Worm (Caenorhabditis elegans): ENCODE data around the gene Y39A3A.4.

Y39A3A.4 gene

ce11 chrIII:2111376-2111775 is 35.0 kb upstream of the Y39A3A.4 start (continued):
- TF ChIP-seq gei-17 (GFP tag; optimal IDR thresholded peaks at IDR 0.05): no peak
- peak; percentile 41; the same call in 1 of the 2 replicates for TF ChIP-seq F33H1.4 (GFP tag; IDR thresholded peaks at IDR 0.05)
- no peak for TF ChIP-seq snpc-4 (GFP tag; optimal IDR thresholded peaks at IDR 0.05)
- TF ChIP-seq snpc-4 (tag; optimal IDR thresholded peaks at IDR 0.05): no peak

- TF ChIP-seq ztf-3 (GFP tag; optimal IDR thresholded peaks at IDR 0.05) (no peak), bed-1 (GFP tag; IDR thresholded peaks at IDR 0.05) (no peak), ceh-79 (tag; optimal IDR thresholded peaks at IDR 0.05) (no peak), snpc-1.1 (tag; optimal IDR thresholded peaks at IDR 0.05; ENCODE audit: insufficient read depth) (no peak), lin-26 (GFP tag; IDR thresholded peaks at IDR 0.05) (no peak), lsy-27 (tag; optimal IDR thresholded peaks at IDR 0.05; ENCODE audit: borderline replicate concordance, insufficient read depth) (no peak), snpc-1.3 (tag; optimal IDR thresholded peaks at IDR 0.05; ENCODE audit: insufficient read depth) (no peak), ztf-18 (tag; optimal IDR thresholded peaks at IDR 0.05) (no peak), xnd-1 (tag; optimal IDR thresholded peaks at IDR 0.05) (no peak)
Measured at ce11 chrIII:2110249-2110648, 33.9 kb upstream of the Y39A3A.4 start, which contains the start of gene Y48G9A.7. TSS of gene Y48G9A.7 (plus strand) at chrIII:2110549.

- peak; percentile 80 for TF ChIP-seq zfh-2 (GFP tag; conservative IDR thresholded peaks at IDR 0.05)
- no peak for TF ChIP-seq efl-1 (GFP tag; optimal IDR thresholded peaks at IDR 0.05)
- TF ChIP-seq egrh-3 (GFP tag; IDR thresholded peaks at IDR 0.05): peak; percentile 15; the same call in 1 of the 2 replicates
Measured at ce11 chrIII:2105935-2106334, 29.5 kb upstream of the Y39A3A.4 start.

ce11 chrIII:2101895-2102345 is 25.5 kb upstream of the Y39A3A.4 start, which contains the start of gene ppk-2:
TSS of gene ppk-2 (plus strand) at chrIII:2102295.
- TF ChIP-seq chd-7 (tag; optimal IDR thresholded peaks at IDR 0.05) (no peak), hmg-1.2 (GFP tag; IDR thresholded peaks at IDR 0.05) (no peak), xnd-1 (tag; optimal IDR thresholded peaks at IDR 0.05) (peak; percentile 93), F33H1.4 (GFP tag; IDR thresholded peaks at IDR 0.05) (peak; percentile 96), F37B4.10 (GFP tag; IDR thresholded peaks at IDR 0.05) (no peak), K11D2.4 (GFP tag; IDR thresholded peaks at IDR 0.05) (no peak), B0019.2 (GFP tag; conservative IDR thresholded peaks at IDR 0.05) (no peak), Y95B8A.8 (GFP tag; IDR thresholded peaks at IDR 0.05) (no peak), efl-1 (GFP tag; optimal IDR thresholded peaks at IDR 0.05) (peak; percentile 47), somi-1 (GFP tag; optimal IDR thresholded peaks at IDR 0.05) (no peak), zim-3 (tag; optimal IDR thresholded peaks at IDR 0.05) (no peak), F49E8.2 (tag; optimal IDR thresholded peaks at IDR 0.05; ENCODE audit: insufficient read depth) (peak; percentile 17), ceh-91 (GFP tag; IDR thresholded peaks at IDR 0.05) (peak; percentile 34; the same call in 1 of the 2 replicates), dpff-1 (tag; optimal IDR thresholded peaks at IDR 0.05) (no peak), hlh-12 (tag; optimal IDR thresholded peaks at IDR 0.05) (no peak), B0261.1 (tag; optimal IDR thresholded peaks at IDR 0.05) (no peak), madf-6 (GFP tag; IDR thresholded peaks at IDR 0.05) (peak; percentile 96), Y67H2A.10 (GFP tag; conservative IDR thresholded peaks at IDR 0.05) (no peak), ceh-27 (GFP tag; optimal IDR thresholded peaks at IDR 0.05) (no peak), lin-54 (GFP tag; optimal IDR thresholded peaks at IDR 0.05) (peak; percentile 59), B0336.3 (GFP tag; IDR thresholded peaks at IDR 0.05) (no peak), athp-1 (tag; optimal IDR thresholded peaks at IDR 0.05) (no peak), F22D6.2 (tag; optimal IDR thresholded peaks at IDR 0.05) (no peak), ztf-18 (tag; optimal IDR thresholded peaks at IDR 0.05) (no peak), lag-1 (GFP tag; IDR thresholded peaks at IDR 0.05) (no peak), ceh-100 (GFP tag; IDR thresholded peaks at IDR 0.05) (no peak), lsl-1 (GFP tag; optimal IDR thresholded peaks at IDR 0.05) (peak; percentile 65), ztf-22 (GFP tag; optimal IDR thresholded peaks at IDR 0.05) (no peak), repo-1 (tag; optimal IDR thresholded peaks at IDR 0.05) (no peak), ZK185.1 (tag; optimal IDR thresholded peaks at IDR 0.05; ENCODE audit: poor library complexity, severe bottlenecking) (no peak), attf-6 (GFP tag; IDR thresholded peaks at IDR 0.05) (no peak)

Data from whole organism, young adult.